Fruit fly (Drosophila melanogaster) whole organism, embryonic: ENCODE data around the gene CG33483.

Experiments
- Bgb ChIP-seq: fragments of 200-800 bp; sonication (Bioruptor generic); IDR thresholded peaks from 2 replicates; pipeline ENCODE4 v1.3.6; 2022; ENCODE audit warnings: missing biosample characterization, missing genetic modification characterization; ENCODE audit not compliant: partially characterized antibody
- Blimp-1 ChIP-seq: fragments of 200-800 bp; sonication (Bioruptor generic); optimal IDR thresholded peaks from 3 replicates; lab custom pipeline; 2018; ENCODE audit warnings: missing biosample characterization, missing genetic modification characterization, mild to moderate bottlenecking, moderate library complexity, missing genetic modification reagents
- CG10959 ChIP-seq: fragments of 200-800 bp; sonication (Bioruptor generic); IDR thresholded peaks from 2 replicates; pipeline ENCODE4 v1.3.6; 2022; ENCODE audit warnings: missing biosample characterization, missing genetic modification characterization
- CG14441 ChIP-seq: fragments of 200-800 bp; sonication (Bioruptor generic); IDR thresholded peaks from 2 replicates; pipeline ENCODE4 v1.3.6; 2022; ENCODE audit warnings: missing biosample characterization, missing genetic modification characterization
- CG1529 ChIP-seq: fragments of 200-800 bp; sonication (Bioruptor generic); optimal IDR thresholded peaks from 3 replicates; lab custom pipeline; 2018; ENCODE audit warnings: missing biosample characterization, missing genetic modification characterization
- CG15601 ChIP-seq: fragments of 200-800 bp; sonication (Bioruptor generic); optimal IDR thresholded peaks from 3 replicates; lab custom pipeline; 2019; ENCODE audit warnings: missing biosample characterization, mild to moderate bottlenecking, missing genetic modification characterization, moderate library complexity
- CG1603 ChIP-seq: fragments of 200-800 bp; sonication (Bioruptor generic); optimal IDR thresholded peaks from 2 replicates; lab custom pipeline; 2019; ENCODE audit warnings: missing biosample characterization, mild to moderate bottlenecking, missing genetic modification characterization, moderate library complexity
- CG2116 ChIP-seq: fragments of 200-800 bp; sonication (Bioruptor generic); optimal IDR thresholded peaks from 3 replicates; lab custom pipeline; 2018; ENCODE audit warnings: missing biosample characterization, mild to moderate bottlenecking, missing genetic modification characterization
- CG2199 ChIP-seq: fragments of 200-800 bp; sonication (Bioruptor generic); IDR thresholded peaks from 3 replicates; pipeline ENCODE4 v1.3.6; 2022; ENCODE audit warnings: missing biosample characterization, missing genetic modification characterization
- CG2202 ChIP-seq: fragments of 200-800 bp; sonication (Bioruptor generic); optimal IDR thresholded peaks from 2 replicates; lab custom pipeline; 2018; ENCODE audit warnings: missing biosample characterization, mild to moderate bottlenecking, missing genetic modification characterization
- CG30431 ChIP-seq: fragments of 200-800 bp; sonication (Bioruptor generic); optimal IDR thresholded peaks from 2 replicates; lab custom pipeline; 2017; ENCODE audit warnings: missing biosample characterization, missing genetic modification characterization
- CG33213 ChIP-seq: fragments of 200-800 bp; sonication (Bioruptor generic); optimal IDR thresholded peaks from 3 replicates; lab custom pipeline; 2016; ENCODE audit warnings: missing biosample characterization, missing genetic modification characterization
- CG34422 ChIP-seq: fragments of 200-800 bp; sonication (Bioruptor generic); IDR thresholded peaks from 3 replicates; pipeline ENCODE4 v1.3.6; 2022; ENCODE audit warnings: missing biosample characterization, missing genetic modification characterization
- CG3838 ChIP-seq: fragments of 200-800 bp; sonication (Bioruptor generic); optimal IDR thresholded peaks from 3 replicates; lab custom pipeline; 2016; ENCODE audit warnings: missing biosample characterization, missing genetic modification characterization
- CG3847 ChIP-seq: fragments of 200-800 bp; sonication (Bioruptor generic); IDR thresholded peaks from 2 replicates; pipeline ENCODE4 v1.3.6; 2022; ENCODE audit warnings: missing biosample characterization, missing genetic modification characterization
- CG4854 ChIP-seq: fragments of 200-800 bp; sonication (Bioruptor generic); optimal IDR thresholded peaks from 2 replicates; lab custom pipeline; 2016; ENCODE audit warnings: missing biosample characterization, missing genetic modification characterization, inconsistent platforms
- CG7745 ChIP-seq: fragments of 200-800 bp; sonication (Bioruptor generic); optimal IDR thresholded peaks from 2 replicates; lab custom pipeline; 2018; ENCODE audit warnings: missing biosample characterization, mild to moderate bottlenecking, missing genetic modification characterization, moderate library complexity
- CG7928 ChIP-seq: fragments of 200-800 bp; sonication (Bioruptor generic); optimal IDR thresholded peaks from 2 replicates; lab custom pipeline; 2017; ENCODE audit warnings: missing biosample characterization, mild to moderate bottlenecking, missing genetic modification characterization
- CG8359 ChIP-seq: fragments of 200-800 bp; sonication (Bioruptor generic); optimal IDR thresholded peaks from 2 replicates; lab custom pipeline; 2017; ENCODE audit warnings: missing biosample characterization, mild to moderate bottlenecking, missing genetic modification characterization, borderline replicate concordance
- D ChIP-seq, 2 experiments: fragments of 200-800 bp in 1 of 2; fragments of >200 bp in 1 of 2; sonication (Bioruptor generic) in 1 of 2; optimal IDR thresholded peaks; 2 replicates in 1 of 2; 3 replicates in 1 of 2; lab custom pipeline; 2017; ENCODE audit warnings: mild to moderate bottlenecking in 1 of 2, missing biosample characterization in 1 of 2, missing genetic modification characterization in 1 of 2, missing genetic modification reagents in 1 of 2
- Dp ChIP-seq: fragments of 200-800 bp; sonication (Bioruptor generic); optimal IDR thresholded peaks from 2 replicates; lab custom pipeline; 2018; ENCODE audit warnings: missing biosample characterization, mild to moderate bottlenecking, missing genetic modification characterization, moderate library complexity
- Drgx ChIP-seq: fragments of 200-800 bp; sonication (Bioruptor generic); IDR thresholded peaks from 2 replicates; pipeline ENCODE4 v1.3.6; 2022; ENCODE audit warnings: missing biosample characterization, missing genetic modification characterization
- E2f2 ChIP-seq: fragments of 200-800 bp; sonication (Bioruptor generic); IDR thresholded peaks from 2 replicates; pipeline ENCODE4 v1.3.6; 2022; ENCODE audit warnings: missing biosample characterization, missing genetic modification characterization
- Eip74EF ChIP-seq, 2 experiments: fragments of 200-800 bp in 1 of 2; fragments of >200 bp in 1 of 2; sonication (Bioruptor generic) in 1 of 2; optimal IDR thresholded peaks; 2 replicates each; lab custom pipeline; 2017 to 2019; ENCODE audit warnings: missing biosample characterization in 2 of 2, missing genetic modification characterization in 2 of 2, mild to moderate bottlenecking in 1 of 2, moderate library complexity in 1 of 2
- MTF-1 ChIP-seq: fragments of 200-800 bp; sonication (Bioruptor generic); optimal IDR thresholded peaks from 2 replicates; lab custom pipeline; 2018; ENCODE audit warnings: missing biosample characterization, mild to moderate bottlenecking, missing genetic modification characterization, borderline replicate concordance
- Med ChIP-seq: fragments of 200-800 bp; sonication (Bioruptor generic); peaks from one replicate; lab custom pipeline; 2016; ENCODE audit warnings: missing biosample characterization, missing genetic modification characterization, mild to moderate bottlenecking, inconsistent platforms, moderate library complexity
- Poxn ChIP-seq: fragments of 200-800 bp; sonication (Bioruptor generic); IDR thresholded peaks from 2 replicates; pipeline ENCODE4 v1.3.6; 2022; ENCODE audit warnings: missing biosample characterization, missing genetic modification characterization
- Ravus ChIP-seq: fragments of 200-800 bp; sonication (Bioruptor generic); IDR thresholded peaks from 2 replicates; pipeline ENCODE4 v1.3.6; 2022; ENCODE audit warnings: missing biosample characterization, missing genetic modification characterization
- Sry-β ChIP-seq: fragments of 200-800 bp; sonication (Bioruptor generic); optimal IDR thresholded peaks from 2 replicates; lab custom pipeline; 2018; ENCODE audit warnings: missing biosample characterization, mild to moderate bottlenecking, missing genetic modification characterization, moderate library complexity
- Sry-δ ChIP-seq: fragments of 200-800 bp; sonication (Bioruptor generic); optimal IDR thresholded peaks from 2 replicates; lab custom pipeline; 2016; ENCODE audit warnings: missing biosample characterization, missing genetic modification characterization
- ara ChIP-seq: fragments of 200-800 bp; sonication (Bioruptor generic); IDR thresholded peaks from 2 replicates; pipeline ENCODE4 v1.3.6; 2022; ENCODE audit warnings: missing biosample characterization, missing genetic modification characterization
- bowl ChIP-seq: fragments of 200-800 bp; sonication (Bioruptor generic); IDR thresholded peaks from 2 replicates; pipeline ENCODE4 v1.3.6; 2022; ENCODE audit warnings: missing biosample characterization, missing genetic modification characterization
- chif ChIP-seq, 2 experiments: fragments of 200-800 bp; sonication (Bioruptor generic); optimal IDR thresholded peaks; 3 replicates each; lab custom pipeline; 2016; ENCODE audit warnings: missing biosample characterization in 2 of 2, missing genetic modification characterization in 2 of 2
- chinmo ChIP-seq: fragments of 200-800 bp; sonication (Bioruptor generic); IDR thresholded peaks from 4 replicates; pipeline ENCODE4 v1.3.6; 2022; ENCODE audit warnings: missing biosample characterization, missing genetic modification characterization; ENCODE audit not compliant: partially characterized antibody
- chm ChIP-seq: fragments of 200-800 bp; sonication (Bioruptor generic); IDR thresholded peaks from 2 replicates; pipeline ENCODE4 v1.3.6; 2022; ENCODE audit warnings: missing biosample characterization, missing genetic modification characterization
- corto ChIP-seq: fragments of 200-800 bp; sonication (Bioruptor generic); optimal IDR thresholded peaks from 2 replicates; lab custom pipeline; 2016; ENCODE audit warnings: missing biosample characterization, mild to moderate bottlenecking, missing genetic modification characterization, moderate library complexity
- dmrt11E ChIP-seq: fragments of 200-800 bp; sonication (Bioruptor generic); optimal IDR thresholded peaks from 3 replicates; lab custom pipeline; 2018; ENCODE audit warnings: missing biosample characterization, mild to moderate bottlenecking, missing genetic modification characterization, moderate library complexity
- gfzf ChIP-seq: fragments of 200-800 bp; sonication (Bioruptor generic); optimal IDR thresholded peaks from 2 replicates; lab custom pipeline; 2016; ENCODE audit warnings: missing biosample characterization, mild to moderate bottlenecking, missing genetic modification characterization, moderate library complexity
- hb ChIP-seq: fragments of 200-800 bp; sonication (Bioruptor generic); IDR thresholded peaks from 3 replicates; pipeline ENCODE4 v1.3.6; 2022; ENCODE audit warnings: missing biosample characterization, missing genetic modification characterization; ENCODE audit not compliant: partially characterized antibody
- her ChIP-seq: fragments of 200-800 bp; sonication (Bioruptor generic); optimal IDR thresholded peaks from 2 replicates; lab custom pipeline; 2016; ENCODE audit warnings: missing biosample characterization, missing genetic modification characterization
- ind ChIP-seq: fragments of 200-800 bp; sonication (Bioruptor generic); optimal IDR thresholded peaks from 3 replicates; lab custom pipeline; 2016; ENCODE audit warnings: missing biosample characterization, missing genetic modification characterization
- insv ChIP-seq, 2 experiments: fragments of 200-800 bp; sonication (Bioruptor generic); optimal IDR thresholded peaks; 3 replicates each; lab custom pipeline; 2016 to 2018; ENCODE audit warnings: missing biosample characterization in 2 of 2, missing genetic modification characterization in 2 of 2
- lilli ChIP-seq: fragments of 200-800 bp; sonication (Bioruptor generic); optimal IDR thresholded peaks from 3 replicates; lab custom pipeline; 2016; ENCODE audit warnings: missing biosample characterization, missing genetic modification characterization
- oc ChIP-seq: fragments of 200-800 bp; sonication (Bioruptor generic); optimal IDR thresholded peaks from 2 replicates; lab custom pipeline; 2018; ENCODE audit warnings: missing biosample characterization, mild to moderate bottlenecking, missing genetic modification characterization, moderate library complexity
- repo ChIP-seq: fragments of 200-800 bp; sonication (Bioruptor generic); optimal IDR thresholded peaks from 2 replicates; lab custom pipeline; 2016; ENCODE audit warnings: missing biosample characterization, missing genetic modification characterization
- rib ChIP-seq: fragments of 200-800 bp; sonication (Bioruptor generic); IDR thresholded peaks from 2 replicates; pipeline ENCODE4 v1.3.6; 2022; ENCODE audit warnings: missing biosample characterization, missing genetic modification characterization
- sens ChIP-seq: fragments of 200-800 bp; sonication (Bioruptor generic); peaks from one replicate; lab custom pipeline; 2016; ENCODE audit warnings: missing biosample characterization, missing genetic modification characterization
- sr ChIP-seq: fragments of 200-800 bp; sonication (Bioruptor generic); IDR thresholded peaks from 3 replicates; pipeline ENCODE4 v1.3.6; 2022; ENCODE audit warnings: missing biosample characterization, missing genetic modification characterization
- twi ChIP-seq: fragments of 200-800 bp; optimal IDR thresholded peaks from 2 replicates; lab custom pipeline; 2019; ENCODE audit warnings: missing biosample characterization, mild to moderate bottlenecking, missing genetic modification characterization, moderate library complexity
- vfl ChIP-seq: fragments of 200-800 bp; sonication (Bioruptor generic); optimal IDR thresholded peaks from 2 replicates; lab custom pipeline; 2016; ENCODE audit warnings: missing biosample characterization, missing genetic modification characterization
- zen ChIP-seq: fragments of 200-800 bp; sonication (Bioruptor generic); optimal IDR thresholded peaks from 3 replicates; lab custom pipeline; 2018; ENCODE audit warnings: missing biosample characterization, mild to moderate bottlenecking, missing genetic modification characterization, moderate library complexity

CG33483 gene

dm6 chr3R:30946352-30946751 lies 44.4 kb upstream of the CG33483 start (continued):
- TF ChIP-seq CG10959 (no peak), insv (GFP tag; optimal IDR thresholded peaks at IDR 0.05; lab: Kevin White, UChicago) (peak; percentile 81 to 99), sens (GFP tag; lab: Kevin White, UChicago) (no peak), Drgx (GFP tag; lab: Robert Waterston, UW) (no peak), CG2202 (no peak), CG3847 (GFP tag; lab: Robert Waterston, UW) (peak; percentile 47; the same call in 1 of the 2 replicates), E2f2 (peak; percentile 84), her (GFP tag; lab: Kevin White, UChicago) (no peak), CG2199 (GFP tag; lab: Robert Waterston, UW) (no peak), Sry-δ (GFP tag; lab: Kevin White, UChicago) (peak; percentile 47), zen (tag; lab: Kevin White, UChicago) (peak; percentile 63), twi (tag; lab: Kevin White, UChicago) (no peak), corto (no peak), Ravus (GFP tag; lab: Robert Waterston, UW) (no peak), chif (GFP tag; optimal IDR thresholded peaks at IDR 0.05; lab: Kevin White, UChicago) (no peak), CG14441 (no peak), CG15601 (peak; percentile 48), CG8359 (GFP tag; lab: Kevin White, UChicago) (no peak), Poxn (no peak), lilli (GFP tag; lab: Kevin White, UChicago) (no peak), CG33213 (GFP tag; lab: Kevin White, UChicago) (peak; percentile 38), Med (GFP tag; lab: Kevin White, UChicago) (no peak), CG1529 (GFP tag; lab: Kevin White, UChicago) (no peak), Dp (GFP tag; lab: Kevin White, UChicago) (peak; percentile 75), CG3838 (no peak), sr (GFP tag; lab: Robert Waterston, UW) (no peak), dmrt11E (tag; lab: Kevin White, UChicago) (no peak), MTF-1 (GFP tag; lab: Kevin White, UChicago) (no peak), repo (GFP tag; lab: Kevin White, UChicago) (no peak), chm (no peak), ind (GFP tag; lab: Kevin White, UChicago) (no peak), gfzf (GFP tag; lab: Kevin White, UChicago) (peak; percentile 15), Blimp-1 (GFP tag; lab: Kevin White, UChicago) (no peak), Bgb (GFP tag; lab: Robert Waterston, UW) (peak; percentile 34; the same call in 1 of the 2 replicates), rib (GFP tag; lab: Robert Waterston, UW) (no peak), CG7745 (tag; lab: Kevin White, UChicago) (no peak), CG30431 (GFP tag; lab: Kevin White, UChicago) (no peak), ara (GFP tag; lab: Robert Waterston, UW) (no peak), D (optimal IDR thresholded peaks at IDR 0.05; lab: Kevin White, UChicago) (no peak), D (GFP tag; optimal IDR thresholded peaks at IDR 0.05; lab: Kevin White, UChicago) (no peak), vfl (GFP tag; lab: Kevin White, UChicago) (no peak), CG4854 (GFP tag; lab: Kevin White, UChicago) (no peak), chinmo (0 out of 4 replicates have a peak, but pooled peaks have one; percentile 13), Sry-β (GFP tag; lab: Kevin White, UChicago) (no peak), bowl (GFP tag; lab: Robert Waterston, UW) (no peak), hb (GFP tag; lab: Robert Waterston, UW) (no peak), CG34422 (GFP tag; lab: Robert Waterston, UW) (no peak), CG2116 (peak; percentile 47), oc (tag; lab: Kevin White, UChicago) (no peak), CG7928 (GFP tag; lab: Kevin White, UChicago) (no peak), CG1603 (tag; lab: Kevin White, UChicago) (peak; percentile 39), Eip74EF (GFP tag; optimal IDR thresholded peaks at IDR 0.05; lab: Kevin White, UChicago) (no peak)
